Fruit fly (Drosophila melanogaster) whole organism, pupa: Measurements from ENCODE around the gene Rai1.
A peak's percentile ranks its signal among the peaks of the same experiment; 100 is the strongest.

Experiments used
- CG10348 ChIP-seq: fragments of 200-800 bp; sonication (Bioruptor generic); IDR thresholded peaks from 2 replicates; pipeline ENCODE4 v1.3.6; 2022; ENCODE audit warnings: missing biosample characterization, missing genetic modification characterization
- CG12605 ChIP-seq: fragments of 200-800 bp; sonication (Bioruptor generic); IDR thresholded peaks from 2 replicates; pipeline ENCODE4 v1.3.6; 2022; ENCODE audit warnings: missing biosample characterization, missing genetic modification characterization
- CG13204 ChIP-seq: fragments of 200-800 bp; sonication (Bioruptor generic); optimal IDR thresholded peaks from 2 replicates; lab custom pipeline; 2018; ENCODE audit warnings: missing biosample characterization, mild to moderate bottlenecking, missing genetic modification characterization, moderate library complexity
- CG14655 ChIP-seq: fragments of 200-800 bp; sonication (Bioruptor generic); optimal IDR thresholded peaks from 3 replicates; lab custom pipeline; 2017; ENCODE audit warnings: mild to moderate bottlenecking, missing biosample characterization, missing genetic modification reagents, missing genetic modification characterization
- CG15710 ChIP-seq: fragments of 200-800 bp; sonication (Bioruptor generic); optimal IDR thresholded peaks from 2 replicates; lab custom pipeline; 2018; ENCODE audit warnings: missing biosample characterization, mild to moderate bottlenecking, missing genetic modification characterization, moderate library complexity
- CG17806 ChIP-seq: fragments of 200-800 bp; sonication (Bioruptor generic); optimal IDR thresholded peaks from 2 replicates; lab custom pipeline; 2018; ENCODE audit warnings: missing biosample characterization, mild to moderate bottlenecking, missing genetic modification characterization, moderate library complexity
- CG32121 ChIP-seq: fragments of 200-800 bp; sonication (Bioruptor generic); IDR thresholded peaks from 2 replicates; pipeline ENCODE4 v1.3.6; 2022; ENCODE audit warnings: missing biosample characterization, missing genetic modification characterization
- CG34367 ChIP-seq: fragments of 200-800 bp; sonication (Bioruptor generic); optimal IDR thresholded peaks from 2 replicates; lab custom pipeline; 2018; ENCODE audit warnings: missing biosample characterization, mild to moderate bottlenecking, missing genetic modification characterization
- CG4496 ChIP-seq: fragments of 200-800 bp; sonication (Bioruptor generic); IDR thresholded peaks from 3 replicates; pipeline ENCODE4 v1.3.6; 2022; ENCODE audit warnings: missing biosample characterization, missing genetic modification characterization
- CG8159 ChIP-seq: fragments of 200-800 bp; sonication (Bioruptor generic); optimal IDR thresholded peaks from 3 replicates; lab custom pipeline; 2018; ENCODE audit warnings: missing biosample characterization, mild to moderate bottlenecking, missing genetic modification characterization, moderate library complexity
- CG8301 ChIP-seq: fragments of 200-800 bp; sonication (Bioruptor generic); optimal IDR thresholded peaks from 2 replicates; lab custom pipeline; 2018; ENCODE audit warnings: missing biosample characterization, mild to moderate bottlenecking, missing genetic modification characterization
- CG9948 ChIP-seq: fragments of 200-800 bp; sonication (Bioruptor generic); optimal IDR thresholded peaks from 2 replicates; lab custom pipeline; 2018; ENCODE audit warnings: missing biosample characterization, mild to moderate bottlenecking, missing genetic modification characterization, moderate library complexity
- D1 ChIP-seq: fragments of 200-800 bp; sonication (Bioruptor generic); optimal IDR thresholded peaks from 2 replicates; lab custom pipeline; 2018; ENCODE audit warnings: missing biosample characterization, mild to moderate bottlenecking, missing genetic modification characterization, moderate library complexity
- EcR ChIP-seq: fragments of 200-800 bp; sonication (Bioruptor generic); optimal IDR thresholded peaks from 3 replicates; lab custom pipeline; 2019; ENCODE audit warnings: missing biosample characterization, missing genetic modification characterization, mild to moderate bottlenecking, moderate library complexity, missing genetic modification reagents
- Ets98B ChIP-seq: fragments of 200-800 bp; sonication (Bioruptor generic); IDR thresholded peaks from 2 replicates; pipeline ENCODE4 v1.3.6; 2022; ENCODE audit warnings: missing biosample characterization, missing genetic modification characterization
- Pif1A ChIP-seq: fragments of 200-800 bp; sonication (Bioruptor generic); optimal IDR thresholded peaks from 3 replicates; lab custom pipeline; 2016; ENCODE audit warnings: missing biosample characterization, missing genetic modification characterization
- Pif1B ChIP-seq: fragments of 200-800 bp; sonication (Bioruptor generic); optimal IDR thresholded peaks from 3 replicates; lab custom pipeline; 2016; ENCODE audit warnings: missing biosample characterization, missing genetic modification characterization
- Snoo ChIP-seq: fragments of 200-800 bp; sonication (Bioruptor generic); optimal IDR thresholded peaks from 3 replicates; lab custom pipeline; 2017; ENCODE audit warnings: missing biosample characterization, mild to moderate bottlenecking, missing genetic modification characterization, inconsistent platforms
- fd96Ca ChIP-seq: fragments of 200-800 bp; sonication (Bioruptor generic); IDR thresholded peaks from 3 replicates; pipeline ENCODE4 v1.3.6; 2022; ENCODE audit warnings: missing biosample characterization, missing genetic modification characterization
- gl ChIP-seq: fragments of 200-800 bp; sonication (Bioruptor generic); optimal IDR thresholded peaks from 2 replicates; lab custom pipeline; 2018; ENCODE audit warnings: missing biosample characterization, mild to moderate bottlenecking, missing genetic modification characterization
- rn ChIP-seq: fragments of 200-800 bp; sonication (Bioruptor generic); IDR thresholded peaks from 2 replicates; pipeline ENCODE4 v1.3.6; 2022; ENCODE audit warnings: missing biosample characterization, missing genetic modification characterization

The Rai1 gene

dm6 chrX:16833097-16833496 lies 30.0 kb upstream of the Rai1 start:
- TF ChIP-seq Snoo (tag; lab: Kevin White, UChicago) (peak; percentile 73), CG8301 (peak; percentile 83), D1 (tag; lab: Kevin White, UChicago) (peak; percentile 47), Pif1B (GFP tag; lab: Kevin White, UChicago) (peak; percentile 83), CG10348 (GFP tag; lab: Robert Waterston, UW) (no peak), CG34367 (tag; lab: Kevin White, UChicago) (peak; percentile 87), Ets98B (GFP tag; lab: Robert Waterston, UW) (peak; percentile 87), gl (tag; lab: Kevin White, UChicago) (peak; percentile 78), rn (peak; percentile 48; the same call in 1 of the 2 replicates), CG32121 (GFP tag; lab: Robert Waterston, UW) (peak; percentile 89), CG9948 (tag; lab: Kevin White, UChicago) (peak; percentile 83), CG4496 (GFP tag; lab: Robert Waterston, UW) (peak; percentile 91), Pif1A (peak; percentile 85), CG14655 (GFP tag; lab: Kevin White, UChicago) (peak; percentile 84), CG13204 (GFP tag; lab: Kevin White, UChicago) (peak; percentile 69), CG8159 (tag; lab: Kevin White, UChicago) (peak; percentile 88), CG15710 (tag; lab: Kevin White, UChicago) (peak; percentile 90), CG17806 (peak; percentile 85), CG12605 (peak; percentile 86), EcR (GFP tag; lab: Kevin White, UChicago) (peak; percentile 22), fd96Ca (peak; percentile 86)

dm6 chrX:16831848-16832247 lies 28.7 kb upstream of the Rai1 start:
- TF ChIP-seq gl (tag; lab: Kevin White, UChicago) (no peak), CG15710 (tag; lab: Kevin White, UChicago) (no peak), CG8301 (no peak), CG14655 (GFP tag; lab: Kevin White, UChicago) (no peak), CG13204 (GFP tag; lab: Kevin White, UChicago) (no peak), fd96Ca (no peak), CG10348 (GFP tag; lab: Robert Waterston, UW) (no peak), Pif1B (GFP tag; lab: Kevin White, UChicago) (no peak), CG12605 (no peak), D1 (tag; lab: Kevin White, UChicago) (no peak), Ets98B (GFP tag; lab: Robert Waterston, UW) (no peak), CG17806 (no peak), Pif1A (no peak), CG4496 (GFP tag; lab: Robert Waterston, UW) (no peak), Snoo (tag; lab: Kevin White, UChicago) (no peak)

- TF ChIP-seq CG4496 (GFP tag; lab: Robert Waterston, UW) (peak; percentile 10; the same call in 1 of the 3 replicates), CG9948 (tag; lab: Kevin White, UChicago) (peak; percentile 14), Ets98B (GFP tag; lab: Robert Waterston, UW) (no peak)
- TF ChIP-seq, all 21 proteins: peak for 2
Observed at dm6 chrX:16830081-16830480, 26.9 kb upstream of the Rai1 start.

- TF ChIP-seq CG9948 (tag; lab: Kevin White, UChicago) (peak; percentile 46), CG10348 (GFP tag; lab: Robert Waterston, UW) (no peak), CG34367 (tag; lab: Kevin White, UChicago) (peak; percentile 28), Pif1A (no peak), CG4496 (GFP tag; lab: Robert Waterston, UW) (no peak), CG15710 (tag; lab: Kevin White, UChicago) (peak; percentile 24), CG17806 (peak; percentile 48), Snoo (tag; lab: Kevin White, UChicago) (no peak), CG14655 (GFP tag; lab: Kevin White, UChicago) (peak; percentile 20), CG8159 (tag; lab: Kevin White, UChicago) (peak; percentile 51), CG8301 (peak; percentile 26), gl (tag; lab: Kevin White, UChicago) (no peak)
Observed at dm6 chrX:16829439-16830028, 26.4 kb upstream of the Rai1 start.

- TF ChIP-seq fd96Ca: peak; percentile 84
- peak; percentile 77 for TF ChIP-seq CG9948 (tag; lab: Kevin White, UChicago)
- TF ChIP-seq CG8301: peak; percentile 73
- TF ChIP-seq D1 (tag; lab: Kevin White, UChicago): peak; percentile 21
- TF ChIP-seq Pif1A: peak; percentile 68
- peak; percentile 70 for TF ChIP-seq CG14655 (GFP tag; lab: Kevin White, UChicago)
- TF ChIP-seq Ets98B (GFP tag; lab: Robert Waterston, UW): peak; percentile 88
- peak; percentile 55 for TF ChIP-seq Snoo (tag; lab: Kevin White, UChicago)
- peak; percentile 90 for TF ChIP-seq CG4496 (GFP tag; lab: Robert Waterston, UW)
- TF ChIP-seq CG13204 (GFP tag; lab: Kevin White, UChicago): peak; percentile 24
- TF ChIP-seq rn: peak; percentile 71
- peak; percentile 89 for TF ChIP-seq CG32121 (GFP tag; lab: Robert Waterston, UW)
- peak; percentile 15 for TF ChIP-seq gl (tag; lab: Kevin White, UChicago)
- peak; percentile 66 for TF ChIP-seq Pif1B (GFP tag; lab: Kevin White, UChicago)
- peak; percentile 87 for TF ChIP-seq CG12605
- peak; percentile 74 for TF ChIP-seq CG8159 (tag; lab: Kevin White, UChicago)
- TF ChIP-seq CG17806: peak; percentile 75
- TF ChIP-seq CG15710 (tag; lab: Kevin White, UChicago): peak; percentile 83
- TF ChIP-seq CG10348 (GFP tag; lab: Robert Waterston, UW): peak; percentile 67
- TF ChIP-seq CG34367 (tag; lab: Kevin White, UChicago): peak; percentile 68
- no peak for TF ChIP-seq EcR (GFP tag; lab: Kevin White, UChicago)
Observed at dm6 chrX:16822080-16822479, 18.9 kb upstream of the Rai1 start.
